Worm (Caenorhabditis elegans) whole organism, L4 larva: Measurements from ENCODE around the gene T26E4.2.
"Not testable (repeated sequence)": the region's sequence is repeated elsewhere in the genome, so short reads cannot be mapped to it uniquely, and the experiment has no call there.

Source experiments
- F10B5.3 ChIP-seq: sonication (generic microtip); optimal IDR thresholded peaks from 2 replicates; lab custom pipeline; 2016; ENCODE audit warnings: mild to moderate bottlenecking, missing genetic modification characterization, missing compliant biosample characterization
- F37D6.2 ChIP-seq: sonication (generic microtip); optimal IDR thresholded peaks from 2 replicates; lab custom pipeline; 2016; ENCODE audit warnings: mild to moderate bottlenecking, missing genetic modification characterization, missing compliant biosample characterization
- F49E8.2 ChIP-seq: sonication (generic microtip); optimal IDR thresholded peaks from 2 replicates; lab custom pipeline; 2016; ENCODE audit warnings: missing compliant biosample characterization, mild to moderate bottlenecking, missing genetic modification characterization, borderline replicate concordance
- R02D3.7 ChIP-seq: fragments of 150-350 bp; sonication (generic microtip); optimal IDR thresholded peaks from 3 replicates; lab custom pipeline; 2014; ENCODE audit warnings: missing biosample characterization, missing genetic modification characterization
- Y105C5A.15 ChIP-seq: fragments of 200-800 bp; sonication (Bioruptor generic); IDR thresholded peaks from 2 replicates; pipeline ENCODE4 v1.3.6; 2022; ENCODE audit warnings: missing genetic modification characterization, missing compliant biosample characterization
- Y75B8A.6 ChIP-seq: fragments of 200-800 bp; sonication (Bioruptor generic); IDR thresholded peaks from 2 replicates; pipeline ENCODE4 v1.3.6; 2022; ENCODE audit warnings: missing genetic modification reagents, missing genetic modification characterization, missing compliant biosample characterization
- ZK337.2 ChIP-seq: fragments of 200-800 bp; sonication (Bioruptor generic); IDR thresholded peaks from 2 replicates; pipeline ENCODE4 v1.3.6; 2022; ENCODE audit warnings: missing genetic modification reagents, missing genetic modification characterization, missing compliant biosample characterization
- aha-1 ChIP-seq: fragments of 150-350 bp; peaks from one replicate; lab custom pipeline; 2014; ENCODE audit warnings: missing biosample characterization, missing genetic modification characterization
- ceh-28 ChIP-seq: fragments of 150-350 bp; optimal IDR thresholded peaks from 2 replicates; lab custom pipeline; 2014; ENCODE audit warnings: missing biosample characterization, missing genetic modification reagents, missing genetic modification characterization
- ceh-82 ChIP-seq: sonication (generic microtip); optimal IDR thresholded peaks from 2 replicates; lab custom pipeline; 2017; ENCODE audit warnings: missing biosample characterization, missing genetic modification characterization
- cey-2 ChIP-seq: sonication (generic microtip); optimal IDR thresholded peaks from 3 replicates; lab custom pipeline; 2017; ENCODE audit warnings: missing genetic modification characterization, mild to moderate bottlenecking, missing compliant biosample characterization, antibody characterized with exemption, borderline replicate concordance; ENCODE audit not compliant: insufficient read depth
- ctbp-1 ChIP-seq: fragments of 200-800 bp; sonication (Bioruptor generic); IDR thresholded peaks from 2 replicates; pipeline ENCODE4 v1.3.6; 2022; ENCODE audit warnings: missing genetic modification reagents, missing genetic modification characterization, missing compliant biosample characterization
- daf-12 ChIP-seq: fragments of 150-350 bp; optimal IDR thresholded peaks from 2 replicates; lab custom pipeline; 2014; ENCODE audit warnings: missing biosample characterization, missing genetic modification reagents, missing genetic modification characterization
- dmd-9 ChIP-seq: fragments of 200-800 bp; sonication (Bioruptor generic); IDR thresholded peaks from 2 replicates; pipeline ENCODE4 v1.3.6; 2022; ENCODE audit warnings: missing genetic modification reagents, missing genetic modification characterization, missing compliant biosample characterization
- egl-27 ChIP-seq: sonication (generic microtip); optimal IDR thresholded peaks from 3 replicates; lab custom pipeline; 2017; ENCODE audit warnings: missing biosample characterization, missing genetic modification reagents, missing genetic modification characterization
- fos-1 ChIP-seq: fragments of 150-350 bp; optimal IDR thresholded peaks from 2 replicates; lab custom pipeline; 2014; ENCODE audit warnings: missing biosample characterization, missing genetic modification characterization
- hif-1 ChIP-seq, 2 experiments: sonication (generic microtip); optimal IDR thresholded peaks; 2 replicates each; lab custom pipeline; 2016 to 2017; ENCODE audit warnings: missing compliant biosample characterization in 2 of 2, missing genetic modification characterization in 2 of 2, missing genetic modification reagents in 2 of 2, missing genotype in 2 of 2, mild to moderate bottlenecking in 1 of 2
- hmg-1.1 ChIP-seq: fragments of 200-800 bp; sonication (Bioruptor generic); IDR thresholded peaks from 2 replicates; pipeline ENCODE4 v1.3.6; 2022; ENCODE audit warnings: missing genetic modification reagents, missing genetic modification characterization, missing compliant biosample characterization
- lim-7 ChIP-seq: fragments of 200-800 bp; sonication (Bioruptor generic); IDR thresholded peaks from 2 replicates; pipeline ENCODE4 v1.3.6; 2022; ENCODE audit warnings: missing genetic modification characterization, missing compliant biosample characterization
- lin-13 ChIP-seq: fragments of 150-350 bp; optimal IDR thresholded peaks from 2 replicates; lab custom pipeline; 2014; ENCODE audit warnings: missing biosample characterization, missing genetic modification reagents, missing genetic modification characterization
- lin-15B ChIP-seq: fragments of 150-350 bp; sonication (generic microtip); optimal IDR thresholded peaks from 3 replicates; lab custom pipeline; 2014; ENCODE audit warnings: missing biosample characterization, missing genetic modification characterization
- lin-39 ChIP-seq: fragments of 150-350 bp; optimal IDR thresholded peaks from 2 replicates; lab custom pipeline; 2014; ENCODE audit warnings: missing biosample characterization, missing genetic modification reagents, missing genetic modification characterization
- lsy-2 ChIP-seq, 2 experiments: fragments of 150-350 bp in 1 of 2; sonication (generic microtip) in 1 of 2; optimal IDR thresholded peaks; 2 replicates each; lab custom pipeline; 2014 to 2017; ENCODE audit warnings: missing biosample characterization in 2 of 2, missing genetic modification characterization in 2 of 2
- madf-5 ChIP-seq, 2 experiments: fragments of 200-800 bp; sonication (Bioruptor generic); IDR thresholded peaks; 2 replicates each; pipeline ENCODE4 v1.3.6; 2022; ENCODE audit warnings: missing compliant biosample characterization in 2 of 2, missing genetic modification characterization in 2 of 2
- mdl-1 ChIP-seq, 2 experiments: fragments of 150-350 bp in 1 of 2; sonication (generic microtip) in 1 of 2; optimal IDR thresholded peaks; 2 replicates each; lab custom pipeline; 2014 to 2017; ENCODE audit warnings: missing biosample characterization in 2 of 2, missing genetic modification characterization in 2 of 2
- mep-1 ChIP-seq: fragments of 150-350 bp; sonication (generic microtip); optimal IDR thresholded peaks from 3 replicates; lab custom pipeline; 2014; ENCODE audit warnings: missing biosample characterization, missing genetic modification characterization
- mes-2 ChIP-seq: sonication (generic microtip); optimal IDR thresholded peaks from 2 replicates; lab custom pipeline; 2016; ENCODE audit warnings: missing genotype, mild to moderate bottlenecking, missing genetic modification characterization, missing compliant biosample characterization; ENCODE audit not compliant: poor library complexity, severe bottlenecking
- mxl-2 ChIP-seq: fragments of 200-800 bp; sonication (Bioruptor generic); conservative IDR thresholded peaks from 2 replicates; pipeline ENCODE4 v1.3.6; 2022; ENCODE audit warnings: missing genetic modification reagents, missing genetic modification characterization, missing compliant biosample characterization
- mxl-3 ChIP-seq: fragments of 200-800 bp; sonication (Bioruptor generic); optimal IDR thresholded peaks from 2 replicates; lab custom pipeline; 2018; ENCODE audit warnings: mild to moderate bottlenecking, missing genetic modification characterization, missing compliant biosample characterization
- nhr-11 ChIP-seq: fragments of 150-350 bp; optimal IDR thresholded peaks from 2 replicates; lab custom pipeline; 2014; ENCODE audit warnings: missing biosample characterization, missing genetic modification characterization
- nhr-111 ChIP-seq: fragments of 200-800 bp; sonication (Bioruptor generic); optimal IDR thresholded peaks from 2 replicates; lab custom pipeline; 2018; ENCODE audit warnings: mild to moderate bottlenecking, missing genetic modification characterization, missing compliant biosample characterization
- nhr-237 ChIP-seq: sonication (generic microtip); optimal IDR thresholded peaks from 2 replicates; lab custom pipeline; 2017; ENCODE audit warnings: missing biosample characterization, missing genetic modification characterization
- nhr-28 ChIP-seq: fragments of 150-350 bp; optimal IDR thresholded peaks from 2 replicates; lab custom pipeline; 2014; ENCODE audit warnings: missing biosample characterization, missing genetic modification characterization
- nhr-42 ChIP-seq: fragments of 200-800 bp; sonication (Bioruptor generic); IDR thresholded peaks from 2 replicates; pipeline ENCODE4 v1.3.6; 2022; ENCODE audit warnings: missing genetic modification characterization, missing compliant biosample characterization
- nhr-48 ChIP-seq: sonication (generic microtip); optimal IDR thresholded peaks from 2 replicates; lab custom pipeline; 2016; ENCODE audit warnings: mild to moderate bottlenecking, missing genetic modification characterization, missing compliant biosample characterization
- nhr-77 ChIP-seq: fragments of 150-350 bp; optimal IDR thresholded peaks from 2 replicates; lab custom pipeline; 2014; ENCODE audit warnings: missing biosample characterization, missing genetic modification characterization
- saeg-2 ChIP-seq: fragments of 200-800 bp; sonication (Bioruptor generic); IDR thresholded peaks from 2 replicates; pipeline ENCODE4 v1.3.6; 2022; ENCODE audit warnings: missing genetic modification reagents, missing genetic modification characterization, missing compliant biosample characterization
- unc-130 ChIP-seq: sonication (generic microtip); optimal IDR thresholded peaks from 2 replicates; lab custom pipeline; 2016; ENCODE audit warnings: missing genetic modification reagents, missing genetic modification characterization, missing compliant biosample characterization
- unc-62 ChIP-seq, 3 experiments: fragments of 150-350 bp in 1 of 3; sonication (generic microtip); optimal IDR thresholded peaks in 2 of 3; peaks in 1 of 3; 1 replicate in 1 of 3; 2 replicates in 2 of 3; lab custom pipeline; 2014 to 2017; ENCODE audit warnings: missing biosample characterization in 3 of 3, missing genetic modification characterization in 3 of 3, missing genetic modification reagents in 3 of 3, missing genotype in 1 of 3
- vab-7 ChIP-seq: fragments of 200-800 bp; sonication (Bioruptor generic); IDR thresholded peaks from 2 replicates; pipeline ENCODE4 v1.3.6; 2022; ENCODE audit warnings: missing genetic modification reagents, missing genetic modification characterization, missing compliant biosample characterization
- zag-1 ChIP-seq: fragments of 150-350 bp; optimal IDR thresholded peaks from 2 replicates; lab custom pipeline; 2014; ENCODE audit warnings: missing biosample characterization, missing genetic modification characterization
- zfp-2 ChIP-seq: sonication (generic microtip); optimal IDR thresholded peaks from 2 replicates; lab custom pipeline; 2016; ENCODE audit warnings: mild to moderate bottlenecking, missing genetic modification characterization, missing compliant biosample characterization
- zfp-3 ChIP-seq: fragments of 200-800 bp; sonication (Bioruptor generic); conservative IDR thresholded peaks from 2 replicates; pipeline ENCODE4 v1.3.6; 2022; ENCODE audit warnings: missing genetic modification reagents, missing genetic modification characterization, missing compliant biosample characterization
- zip-11 ChIP-seq: fragments of 200-800 bp; sonication (Bioruptor generic); IDR thresholded peaks from 2 replicates; pipeline ENCODE4 v1.3.6; 2022; ENCODE audit warnings: missing genetic modification characterization, missing compliant biosample characterization
- ztf-7 ChIP-seq: fragments of 150-350 bp; optimal IDR thresholded peaks from 2 replicates; lab custom pipeline; 2014; ENCODE audit warnings: missing biosample characterization, missing genetic modification characterization

The T26E4.2 gene

ce11 chrV:15754731-15755130 lies 26.5 kb upstream of the T26E4.2 start, which contains the start of gene str-8:
Gene str-8, plus strand, starts transcription at chrV:15755031.
- TF ChIP-seq dmd-9 (GFP tag; lab: Robert Waterston, UW); hmg-1.1 (GFP tag; lab: Robert Waterston, UW); nhr-28 (tag; lab: Kevin White, UChicago): not testable (repeated sequence)

- peak; percentile 92 for TF ChIP-seq aha-1 (tag; lab: Kevin White, UChicago)
- no peak for TF ChIP-seq vab-7 (GFP tag; lab: Robert Waterston, UW)
- no peak for TF ChIP-seq ctbp-1 (GFP tag; lab: Robert Waterston, UW)
- no peak for TF ChIP-seq nhr-42 (GFP tag; lab: Robert Waterston, UW)
- no peak for TF ChIP-seq mdl-1 (tag; optimal IDR thresholded peaks at IDR 0.05; lab: Kevin White, UChicago)
- TF ChIP-seq nhr-11 (tag; lab: Kevin White, UChicago), result no peak
- TF ChIP-seq hmg-1.1 (GFP tag; lab: Robert Waterston, UW), result no peak
- TF ChIP-seq, all 104 proteins: peak for 1
Observed at ce11 chrV:15757645-15758044, 23.5 kb upstream of the T26E4.2 start.

ce11 chrV:15758449-15758848 lies 22.7 kb upstream of the T26E4.2 start, which contains the start of gene str-9:
Gene str-9, plus strand, starts transcription at chrV:15758749.
- TF ChIP-seq Y75B8A.6 (GFP tag; lab: Robert Waterston, UW) (no peak), lsy-2 (tag; optimal IDR thresholded peaks at IDR 0.05; lab: Kevin White, UChicago) (no peak), F37D6.2 (tag; lab: Kevin White, UChicago) (no peak), hif-1 (tag; optimal IDR thresholded peaks at IDR 0.05; lab: Kevin White, UChicago) (no peak), daf-12 (no peak), lin-39 (no peak), ZK337.2 (GFP tag; lab: Robert Waterston, UW) (no peak), nhr-77 (tag; lab: Kevin White, UChicago) (no peak), ceh-28 (tag; lab: Kevin White, UChicago) (no peak), lim-7 (GFP tag; lab: Robert Waterston, UW) (no peak)

- TF ChIP-seq cey-2 (tag; lab: Kevin White, UChicago) (no peak), lsy-2 (tag; optimal IDR thresholded peaks at IDR 0.05; lab: Kevin White, UChicago) (peak in 1 of 2 experiments; percentile 95), zfp-2 (tag; lab: Kevin White, UChicago) (peak; percentile 10), zag-1 (no peak), lin-13 (peak; percentile 83), nhr-111 (GFP tag; lab: Kevin White, UChicago) (no peak), nhr-48 (tag; lab: Kevin White, UChicago) (peak; percentile 75), mxl-2 (GFP tag; lab: Robert Waterston, UW) (no peak), hmg-1.1 (GFP tag; lab: Robert Waterston, UW) (peak; percentile 79), unc-130 (no peak), fos-1 (tag; lab: Kevin White, UChicago) (no peak), R02D3.7 (tag; lab: Kevin White, UChicago) (no peak), mep-1 (peak; percentile 94), unc-62 (GFP tag; optimal IDR thresholded peaks at IDR 0.05 in 1 of 2; lab: Kevin White, UChicago) (no peak), unc-62 (tag; optimal IDR thresholded peaks at IDR 0.05; lab: Kevin White, UChicago) (no peak), F49E8.2 (peak; percentile 80), zfp-3 (GFP tag; lab: Robert Waterston, UW) (peak; percentile 63; the same call in 1 of the 2 replicates), zip-11 (no peak), saeg-2 (GFP tag; lab: Robert Waterston, UW) (no peak), mxl-3 (GFP tag; lab: Kevin White, UChicago) (no peak), mes-2 (tag; lab: Kevin White, UChicago) (peak; percentile 93), F10B5.3 (tag; lab: Kevin White, UChicago) (peak; percentile 71), ztf-7 (tag; lab: Kevin White, UChicago) (peak; percentile 81), lin-15B (tag; lab: Kevin White, UChicago) (peak; percentile 68), egl-27 (tag; lab: Kevin White, UChicago) (no peak), Y75B8A.6 (GFP tag; lab: Robert Waterston, UW) (no peak), ceh-82 (tag; lab: Kevin White, UChicago) (no peak), madf-5 (GFP tag; IDR thresholded peaks at IDR 0.05; lab: Robert Waterston, UW) (no peak), dmd-9 (GFP tag; lab: Robert Waterston, UW) (no peak), nhr-237 (no peak), Y105C5A.15 (GFP tag; lab: Robert Waterston, UW) (no peak)
Observed at ce11 chrV:15766122-15766594, 15.0 kb upstream of the T26E4.2 start, which contains the start of the genes haf-3 and F57A10.2. Gene haf-3, minus strand, starts transcription at chrV:15766172. Gene F57A10.2, plus strand, starts transcription at chrV:15766575.
